Fruit fly (Drosophila melanogaster) whole organism, embryonic: ENCODE results near the gene trx.

Source experiments
- Antp ChIP-seq: fragments of 200-800 bp; sonication (Bioruptor generic); optimal IDR thresholded peaks from 3 replicates; lab custom pipeline; 2016; ENCODE audit warnings: missing biosample characterization, missing genetic modification characterization
- CG10274 ChIP-seq: fragments of 200-800 bp; sonication (Bioruptor generic); optimal IDR thresholded peaks from 3 replicates; lab custom pipeline; 2017; ENCODE audit warnings: missing biosample characterization, mild to moderate bottlenecking, missing genetic modification characterization
- CG12659 ChIP-seq: fragments of 200-800 bp; sonication (Bioruptor generic); optimal IDR thresholded peaks from 3 replicates; lab custom pipeline; 2017; ENCODE audit warnings: mild to moderate bottlenecking, missing biosample characterization, missing genetic modification reagents, missing genetic modification characterization
- CG12744 ChIP-seq: fragments of 200-800 bp; sonication (Bioruptor generic); optimal IDR thresholded peaks from 2 replicates; lab custom pipeline; 2016; ENCODE audit warnings: missing biosample characterization, missing genetic modification characterization
- CG13287 ChIP-seq: fragments of 200-800 bp; sonication (Bioruptor generic); IDR thresholded peaks from 2 replicates; pipeline ENCODE4 v1.3.6; 2022; ENCODE audit warnings: missing biosample characterization, missing genetic modification characterization; ENCODE audit not compliant: partially characterized antibody
- CG15073 ChIP-seq: fragments of 200-800 bp; sonication (Bioruptor generic); optimal IDR thresholded peaks from 2 replicates; lab custom pipeline; 2016; ENCODE audit warnings: missing biosample characterization, missing genetic modification characterization
- CG15696 ChIP-seq: fragments of 200-800 bp; sonication (Bioruptor generic); optimal IDR thresholded peaks from 2 replicates; lab custom pipeline; 2019; ENCODE audit warnings: missing biosample characterization, mild to moderate bottlenecking, missing genetic modification characterization, moderate library complexity
- CG18476 ChIP-seq: fragments of 200-800 bp; sonication (Bioruptor generic); optimal IDR thresholded peaks from 2 replicates; lab custom pipeline; 2016; ENCODE audit warnings: missing biosample characterization, mild to moderate bottlenecking, missing genetic modification characterization
- CG2129 ChIP-seq: fragments of 200-800 bp; sonication (Bioruptor generic); IDR thresholded peaks from 2 replicates; pipeline ENCODE4 v1.3.6; 2022; ENCODE audit warnings: missing biosample characterization, missing genetic modification characterization; ENCODE audit not compliant: partially characterized antibody
- CG30431 ChIP-seq: fragments of 200-800 bp; sonication (Bioruptor generic); optimal IDR thresholded peaks from 2 replicates; lab custom pipeline; 2017; ENCODE audit warnings: missing biosample characterization, missing genetic modification characterization
- CG3838 ChIP-seq: fragments of 200-800 bp; sonication (Bioruptor generic); optimal IDR thresholded peaks from 3 replicates; lab custom pipeline; 2016; ENCODE audit warnings: missing biosample characterization, missing genetic modification characterization
- CG4328 ChIP-seq: fragments of 200-800 bp; sonication (Bioruptor generic); optimal IDR thresholded peaks from 3 replicates; lab custom pipeline; 2017; ENCODE audit warnings: missing biosample characterization, missing genetic modification reagents, missing genetic modification characterization
- CG6689 ChIP-seq: fragments of 200-800 bp; sonication (Bioruptor generic); IDR thresholded peaks from 2 replicates; pipeline ENCODE4 v1.3.6; 2022; ENCODE audit warnings: missing biosample characterization, missing genetic modification characterization
- CG7928 ChIP-seq: fragments of 200-800 bp; sonication (Bioruptor generic); optimal IDR thresholded peaks from 2 replicates; lab custom pipeline; 2017; ENCODE audit warnings: missing biosample characterization, mild to moderate bottlenecking, missing genetic modification characterization
- Chrac-16 ChIP-seq: fragments of 200-800 bp; sonication (Bioruptor generic); optimal IDR thresholded peaks from 3 replicates; lab custom pipeline; 2016; ENCODE audit warnings: missing biosample characterization, missing genetic modification characterization
- Fer2 ChIP-seq: fragments of 200-800 bp; sonication (Bioruptor generic); optimal IDR thresholded peaks from 2 replicates; lab custom pipeline; 2018; ENCODE audit warnings: missing biosample characterization, mild to moderate bottlenecking, missing genetic modification characterization, moderate library complexity
- H15 ChIP-seq: fragments of 200-800 bp; sonication (Bioruptor generic); IDR thresholded peaks from 3 replicates; pipeline ENCODE4 v1.3.6; 2022; ENCODE audit warnings: missing biosample characterization, missing genetic modification characterization
- H2.0 ChIP-seq: fragments of 200-800 bp; sonication (Bioruptor generic); IDR thresholded peaks from 2 replicates; pipeline ENCODE4 v1.3.6; 2022; ENCODE audit warnings: missing biosample characterization, missing genetic modification characterization
- Hr39 ChIP-seq: fragments of >200 bp; optimal IDR thresholded peaks from 2 replicates; lab custom pipeline; 2017
- NC2α ChIP-seq: fragments of 200-800 bp; sonication (Bioruptor generic); optimal IDR thresholded peaks from 2 replicates; lab custom pipeline; 2016; ENCODE audit warnings: missing biosample characterization, missing genetic modification characterization
- Nf-YA ChIP-seq: fragments of 200-800 bp; sonication (Bioruptor generic); IDR thresholded peaks from 2 replicates; pipeline ENCODE4 v1.3.6; 2022; ENCODE audit warnings: missing biosample characterization, missing genetic modification characterization
- Ravus ChIP-seq: fragments of 200-800 bp; sonication (Bioruptor generic); IDR thresholded peaks from 2 replicates; pipeline ENCODE4 v1.3.6; 2022; ENCODE audit warnings: missing biosample characterization, missing genetic modification characterization
- Trl ChIP-seq, 3 experiments: fragments of >200 bp in 2 of 3; fragments of 200-800 bp in 1 of 3; sonication (Bioruptor generic) in 1 of 3; optimal IDR thresholded peaks; 2 replicates in 1 of 3; 3 replicates in 2 of 3; lab custom pipeline; 2016 to 2017; ENCODE audit warnings: missing biosample characterization in 1 of 3, missing genetic modification characterization in 1 of 3
- YL-1 ChIP-seq: fragments of 200-800 bp; sonication (Bioruptor generic); optimal IDR thresholded peaks from 3 replicates; lab custom pipeline; 2017; ENCODE audit warnings: missing biosample characterization, mild to moderate bottlenecking, missing genetic modification characterization
- ab ChIP-seq: fragments of 200-800 bp; sonication (Bioruptor generic); optimal IDR thresholded peaks from 2 replicates; lab custom pipeline; 2016; ENCODE audit warnings: missing biosample characterization, missing genetic modification characterization
- ato ChIP-seq: fragments of 200-800 bp; sonication (Bioruptor generic); IDR thresholded peaks from 2 replicates; pipeline ENCODE4 v1.3.6; 2022; ENCODE audit warnings: missing biosample characterization, missing genetic modification characterization; ENCODE audit not compliant: partially characterized antibody
- az2 ChIP-seq: fragments of 200-800 bp; sonication (Bioruptor generic); optimal IDR thresholded peaks from 3 replicates; lab custom pipeline; 2016; ENCODE audit warnings: missing biosample characterization, missing genetic modification characterization
- bbx ChIP-seq: fragments of 200-800 bp; sonication (Bioruptor generic); IDR thresholded peaks from 2 replicates; pipeline ENCODE4 v1.3.6; 2022; ENCODE audit warnings: missing biosample characterization, missing genetic modification characterization; ENCODE audit not compliant: partially characterized antibody
- chinmo ChIP-seq: fragments of 200-800 bp; sonication (Bioruptor generic); IDR thresholded peaks from 4 replicates; pipeline ENCODE4 v1.3.6; 2022; ENCODE audit warnings: missing biosample characterization, missing genetic modification characterization; ENCODE audit not compliant: partially characterized antibody
- fd96Cb ChIP-seq: fragments of 200-800 bp; sonication (Bioruptor generic); optimal IDR thresholded peaks from 2 replicates; lab custom pipeline; 2018; ENCODE audit warnings: missing biosample characterization, mild to moderate bottlenecking, missing genetic modification characterization, moderate library complexity
- gcm2 ChIP-seq: fragments of 200-800 bp; sonication (Bioruptor generic); optimal IDR thresholded peaks from 2 replicates; lab custom pipeline; 2016; ENCODE audit warnings: missing biosample characterization, missing genetic modification characterization
- gsb ChIP-seq: fragments of 200-800 bp; sonication (Bioruptor generic); IDR thresholded peaks from 2 replicates; pipeline ENCODE4 v1.3.6; 2022; ENCODE audit warnings: missing biosample characterization, missing genetic modification characterization
- gsb-n ChIP-seq: fragments of 200-800 bp; sonication (Bioruptor generic); optimal IDR thresholded peaks from 3 replicates; lab custom pipeline; 2018; ENCODE audit warnings: missing biosample characterization, mild to moderate bottlenecking, missing genetic modification characterization
- gt ChIP-seq: fragments of 200-800 bp; sonication (Bioruptor generic); IDR thresholded peaks from 2 replicates; pipeline ENCODE4 v1.3.6; 2022; ENCODE audit warnings: missing biosample characterization, missing genetic modification characterization
- ham ChIP-seq: fragments of 200-800 bp; sonication (Bioruptor generic); IDR thresholded peaks from 2 replicates; pipeline ENCODE4 v1.3.6; 2022; ENCODE audit warnings: missing biosample characterization, missing genetic modification characterization
- insv ChIP-seq, 2 experiments: fragments of 200-800 bp; sonication (Bioruptor generic); optimal IDR thresholded peaks; 3 replicates each; lab custom pipeline; 2016 to 2018; ENCODE audit warnings: missing biosample characterization in 2 of 2, missing genetic modification characterization in 2 of 2
- kni ChIP-seq: fragments of 200-800 bp; sonication (Bioruptor generic); optimal IDR thresholded peaks from 3 replicates; lab custom pipeline; 2017; ENCODE audit warnings: mild to moderate bottlenecking, missing biosample characterization, missing genetic modification reagents, missing genetic modification characterization
- mam ChIP-seq: fragments of 200-800 bp; sonication (Bioruptor generic); optimal IDR thresholded peaks from 3 replicates; lab custom pipeline; 2016; ENCODE audit warnings: missing biosample characterization, missing genetic modification characterization
- nau ChIP-seq: fragments of 200-800 bp; sonication (Bioruptor generic); optimal IDR thresholded peaks from 3 replicates; lab custom pipeline; 2017; ENCODE audit warnings: missing biosample characterization, mild to moderate bottlenecking, missing genetic modification characterization, missing genetic modification reagents
- pita ChIP-seq: fragments of 200-800 bp; sonication (Bioruptor generic); optimal IDR thresholded peaks from 2 replicates; lab custom pipeline; 2017; ENCODE audit warnings: missing biosample characterization, mild to moderate bottlenecking, missing genetic modification characterization
- sc ChIP-seq, 3 experiments: fragments of >200 bp in 2 of 3; fragments of 200-800 bp in 1 of 3; sonication (Bioruptor generic) in 1 of 3; optimal IDR thresholded peaks; 2 replicates in 2 of 3; 3 replicates in 1 of 3; lab custom pipeline; 2017; ENCODE audit warnings: mild to moderate bottlenecking in 1 of 3, missing biosample characterization in 1 of 3, missing genetic modification characterization in 1 of 3, missing genetic modification reagents in 1 of 3
- sd ChIP-seq: fragments of 200-800 bp; sonication (Bioruptor generic); optimal IDR thresholded peaks from 3 replicates; lab custom pipeline; 2018; ENCODE audit warnings: missing biosample characterization, mild to moderate bottlenecking, missing genetic modification characterization, moderate library complexity
- ssp ChIP-seq: fragments of 200-800 bp; sonication (Bioruptor generic); IDR thresholded peaks from 2 replicates; pipeline ENCODE4 v1.3.6; 2022; ENCODE audit warnings: missing biosample characterization, missing genetic modification characterization
- tap ChIP-seq: fragments of 200-800 bp; optimal IDR thresholded peaks from 3 replicates; lab custom pipeline; 2019; ENCODE audit warnings: missing biosample characterization, mild to moderate bottlenecking, missing genetic modification characterization, moderate library complexity
- tio ChIP-seq: fragments of 200-800 bp; sonication (Bioruptor generic); optimal IDR thresholded peaks from 2 replicates; lab custom pipeline; 2017; ENCODE audit warnings: missing biosample characterization, missing genetic modification characterization, inconsistent platforms
- wek ChIP-seq: fragments of 200-800 bp; sonication (Bioruptor generic); optimal IDR thresholded peaks from 3 replicates; lab custom pipeline; 2018; ENCODE audit warnings: missing biosample characterization, mild to moderate bottlenecking, missing genetic modification characterization, moderate library complexity
- yki ChIP-seq: fragments of >200 bp; optimal IDR thresholded peaks from 3 replicates; lab custom pipeline; 2018
- zen2 ChIP-seq: fragments of 200-800 bp; sonication (Bioruptor generic); IDR thresholded peaks from 3 replicates; pipeline ENCODE4 v1.3.6; 2022; ENCODE audit warnings: missing biosample characterization, missing genetic modification characterization; ENCODE audit not compliant: partially characterized antibody
- zfh1 ChIP-seq: fragments of 200-800 bp; sonication (Bioruptor generic); IDR thresholded peaks from 3 replicates; pipeline ENCODE4 v1.3.6; 2022; ENCODE audit warnings: missing biosample characterization, missing genetic modification characterization

Gene trx

DNA sequence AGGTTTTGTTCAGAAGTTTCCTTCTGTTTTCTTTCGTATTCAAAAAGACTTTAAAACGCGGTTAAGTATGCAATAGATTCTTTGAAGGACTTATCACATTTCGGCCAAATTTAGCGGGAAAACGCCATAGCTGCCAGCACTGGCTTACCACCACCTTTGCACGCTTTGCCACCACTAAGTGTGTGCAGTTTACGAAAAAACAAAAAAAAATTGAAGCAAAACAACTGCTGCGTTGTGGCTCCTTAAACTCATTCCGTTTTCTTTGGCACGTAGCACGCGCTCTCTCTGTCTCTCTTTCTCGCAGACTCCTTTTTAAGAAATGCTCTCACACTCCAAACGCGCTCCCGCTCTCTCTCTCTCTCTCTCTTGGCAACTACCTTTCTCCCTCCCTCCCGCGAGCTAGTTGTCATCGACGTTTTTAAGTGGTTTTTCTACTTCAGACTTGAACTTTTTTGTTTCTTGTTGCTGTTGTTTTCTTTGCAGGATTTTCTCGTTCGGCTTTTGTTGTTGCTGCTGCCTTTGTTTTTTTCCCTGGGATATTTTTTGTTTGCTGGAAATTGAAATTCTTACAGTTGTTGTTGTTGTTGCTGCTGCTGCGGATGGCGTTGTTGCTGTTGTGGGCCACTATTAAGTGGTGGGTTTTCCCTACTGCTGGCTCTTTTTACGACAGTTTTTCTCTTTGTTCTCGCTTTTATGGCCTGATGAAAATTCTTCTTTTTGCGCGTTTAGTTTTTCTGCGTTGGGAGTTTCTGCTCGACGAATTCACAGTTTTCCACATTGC lies 8.0 kb downstream of the trx start (continued):
- no peak for TF ChIP-seq Fer2 (tag; lab: Kevin White, UChicago)
- no peak for TF ChIP-seq CG18476 (GFP tag; lab: Kevin White, UChicago)
- no peak for TF ChIP-seq wek (GFP tag; lab: Kevin White, UChicago)
- TF ChIP-seq CG10274 (GFP tag; lab: Kevin White, UChicago), result no peak
- no peak for TF ChIP-seq insv (GFP tag; optimal IDR thresholded peaks at IDR 0.05; lab: Kevin White, UChicago)
- TF ChIP-seq CG12744 (GFP tag; lab: Kevin White, UChicago), result no peak
- no peak for TF ChIP-seq zfh1 (GFP tag; lab: Robert Waterston, UW)
- TF ChIP-seq Antp, result no peak
- TF ChIP-seq YL-1, result no peak
- TF ChIP-seq pita, result no peak
- no peak for TF ChIP-seq nau (GFP tag; lab: Kevin White, UChicago)
- TF ChIP-seq CG12659, result no peak
- TF ChIP-seq H2.0, result no peak
- no peak for TF ChIP-seq gt (GFP tag; lab: Robert Waterston, UW)
- no peak for TF ChIP-seq CG15696
- TF ChIP-seq ham (GFP tag; lab: Robert Waterston, UW), result no peak
- TF ChIP-seq mam (GFP tag; lab: Kevin White, UChicago), result peak; percentile 18
- no peak for TF ChIP-seq ssp
- 0 out of 4 replicates have a peak, but pooled peaks have one; percentile 59 for TF ChIP-seq chinmo
- no peak for TF ChIP-seq fd96Cb (tag; lab: Kevin White, UChicago)
- no peak for TF ChIP-seq gsb
- TF ChIP-seq sc (optimal IDR thresholded peaks at IDR 0.05; lab: Kevin White, UChicago), result no peak
- no peak for TF ChIP-seq sc (GFP tag; optimal IDR thresholded peaks at IDR 0.05; lab: Kevin White, UChicago)
- no peak for TF ChIP-seq Chrac-16 (GFP tag; lab: Kevin White, UChicago)
- TF ChIP-seq zen2 (GFP tag; lab: Robert Waterston, UW), result no peak
- peak; percentile 86 for TF ChIP-seq yki (lab: Kevin White, UChicago)
- TF ChIP-seq CG15073, result no peak
- TF ChIP-seq gsb-n (tag; lab: Kevin White, UChicago), result no peak
- TF ChIP-seq bbx (GFP tag; lab: Robert Waterston, UW), result no peak
- no peak for TF ChIP-seq tio (GFP tag; lab: Kevin White, UChicago)
- peak; percentile 96 to 97 for TF ChIP-seq Trl (optimal IDR thresholded peaks at IDR 0.05; lab: Kevin White, UChicago)
- TF ChIP-seq Trl (GFP tag; optimal IDR thresholded peaks at IDR 0.05; lab: Kevin White, UChicago), result no peak
- no peak for TF ChIP-seq az2 (GFP tag; lab: Kevin White, UChicago)
- TF ChIP-seq Ravus (GFP tag; lab: Robert Waterston, UW), result no peak
- TF ChIP-seq tap, result no peak
- no peak for TF ChIP-seq CG4328 (GFP tag; lab: Kevin White, UChicago)
- no peak for TF ChIP-seq gcm2 (GFP tag; lab: Kevin White, UChicago)
- no peak for TF ChIP-seq CG3838 (GFP tag; lab: Kevin White, UChicago)
- peak; percentile 57 for TF ChIP-seq kni (GFP tag; lab: Kevin White, UChicago)
- peak; percentile 35 for TF ChIP-seq sd
- no peak for TF ChIP-seq Hr39 (lab: Kevin White, UChicago)
- TF ChIP-seq ato (GFP tag; lab: Robert Waterston, UW), result no peak
- no peak for TF ChIP-seq CG30431 (GFP tag; lab: Kevin White, UChicago)
- no peak for TF ChIP-seq Nf-YA (GFP tag; lab: Robert Waterston, UW)
- no peak for TF ChIP-seq CG2129
- TF ChIP-seq ab (GFP tag; lab: Kevin White, UChicago), result no peak
- no peak for TF ChIP-seq NC2α
- TF ChIP-seq H15 (GFP tag; lab: Robert Waterston, UW), result no peak
- no peak for TF ChIP-seq CG7928 (GFP tag; lab: Kevin White, UChicago)
- TF ChIP-seq CG13287 (GFP tag; lab: Robert Waterston, UW), result no peak
- TF ChIP-seq CG6689, result peak; percentile 25
